Worm (Caenorhabditis elegans): Measurements from ENCODE around the gene F32D8.2.

- no peak for TF ChIP-seq sox-4 (tag; optimal IDR thresholded peaks at IDR 0.05)
- no peak for TF ChIP-seq unc-86 (tag; optimal IDR thresholded peaks at IDR 0.05)
- TF ChIP-seq pag-3 (tag; optimal IDR thresholded peaks at IDR 0.05; ENCODE audit: borderline replicate concordance, insufficient read depth) = no peak
- TF ChIP-seq nhr-84 (tag; optimal IDR thresholded peaks at IDR 0.05) = no peak
- no peak for TF ChIP-seq nhr-237 (tag; optimal IDR thresholded peaks at IDR 0.05)
- TF ChIP-seq nhr-77 (tag; optimal IDR thresholded peaks at IDR 0.05) = no peak
- TF ChIP-seq mdl-1 (tag; optimal IDR thresholded peaks at IDR 0.05) = no peak
Observed at ce11 chrV:10855363-10855762, 28.2 kb upstream of the F32D8.2 start.
